Worm (Caenorhabditis elegans): ENCODE measurements around the gene far-1.

far-1 gene

ce11 chrIII:9054414-9055147 is 26.4 kb downstream of the far-1 start, which contains the start of gene cls-2 (continued):
- TF ChIP-seq akir-1 (GFP tag; optimal IDR thresholded peaks at IDR 0.05) = no peak
- peak; percentile 39 for TF ChIP-seq ama-1 (optimal IDR thresholded peaks at IDR 0.05)
- peak in 1 of 2 experiments; percentile 21 for TF ChIP-seq ama-1 (GFP tag; optimal IDR thresholded peaks at IDR 0.05)
- TF ChIP-seq pbrm-1 (GFP tag; IDR thresholded peaks at IDR 0.05) = no peak
- TF ChIP-seq aptf-2 (GFP tag; conservative IDR thresholded peaks at IDR 0.05) = no peak
- TF ChIP-seq rpc-1 (optimal IDR thresholded peaks at IDR 0.05) = no peak
- no peak for TF ChIP-seq rpc-1 (tag; optimal IDR thresholded peaks at IDR 0.05)
- TF ChIP-seq sptf-2 (GFP tag; optimal IDR thresholded peaks at IDR 0.05) = no peak
- no peak for TF ChIP-seq ceh-100 (GFP tag; IDR thresholded peaks at IDR 0.05)
- 0 out of 2 replicates have a peak, but pooled peaks have one; percentile 45 for TF ChIP-seq Y53G8AR.9 (GFP tag; conservative IDR thresholded peaks at IDR 0.05)
- TF ChIP-seq ztf-28 (GFP tag; IDR thresholded peaks at IDR 0.05) = no peak
- TF ChIP-seq F23B12.7 (tag; optimal IDR thresholded peaks at IDR 0.05; ENCODE audit: insufficient read depth) = peak; percentile 67
- no peak for TF ChIP-seq ceh-27 (GFP tag; optimal IDR thresholded peaks at IDR 0.05)
- no peak for TF ChIP-seq tlf-1 (GFP tag; optimal IDR thresholded peaks at IDR 0.05)
- no peak for TF ChIP-seq let-607 (tag; optimal IDR thresholded peaks at IDR 0.05)
- TF ChIP-seq attf-3 (GFP tag; conservative IDR thresholded peaks at IDR 0.05) = no peak
- no peak for TF ChIP-seq rcor-1 (GFP tag; IDR thresholded peaks at IDR 0.05)
- peak; percentile 50 for TF ChIP-seq lsl-1 (GFP tag; optimal IDR thresholded peaks at IDR 0.05)
- TF ChIP-seq zim-3 (tag; optimal IDR thresholded peaks at IDR 0.05) = no peak
- no peak for TF ChIP-seq hmg-1.2 (GFP tag; IDR thresholded peaks at IDR 0.05)
- no peak for TF ChIP-seq ceh-79 (tag; optimal IDR thresholded peaks at IDR 0.05)
- no peak for TF ChIP-seq tbx-9 (tag; optimal IDR thresholded peaks at IDR 0.05; ENCODE audit: borderline replicate concordance)
- TF ChIP-seq mxl-1 (tag; optimal IDR thresholded peaks at IDR 0.05) = no peak
- TF ChIP-seq K12H6.12 (tag; optimal IDR thresholded peaks at IDR 0.05) = no peak
- no peak for TF ChIP-seq cebp-2 (GFP tag; IDR thresholded peaks at IDR 0.05)
- no peak for TF ChIP-seq ceh-40 (GFP tag; IDR thresholded peaks at IDR 0.05)
- TF ChIP-seq gei-17 (GFP tag; optimal IDR thresholded peaks at IDR 0.05) = no peak
- TF ChIP-seq hlh-26 (GFP tag; conservative IDR thresholded peaks at IDR 0.05) = no peak
- peak; percentile 72 for TF ChIP-seq efl-1 (GFP tag; optimal IDR thresholded peaks at IDR 0.05)
- no peak for TF ChIP-seq F22D6.2 (tag; optimal IDR thresholded peaks at IDR 0.05)
- TF ChIP-seq lin-35 (GFP tag; optimal IDR thresholded peaks at IDR 0.05) = no peak
- peak; percentile 57 for TF ChIP-seq D2030.7 (GFP tag; IDR thresholded peaks at IDR 0.05)
- TF ChIP-seq F52B5.7 (tag; optimal IDR thresholded peaks at IDR 0.05) = no peak
- TF ChIP-seq repo-1 (tag; optimal IDR thresholded peaks at IDR 0.05) = no peak
- no peak; the same call in 1 of the 2 replicates for TF ChIP-seq dox-1 (GFP tag; IDR thresholded peaks at IDR 0.05)
- no peak for TF ChIP-seq Y53F4B.3 (GFP tag; IDR thresholded peaks at IDR 0.05)
- no peak for TF ChIP-seq lag-1 (GFP tag; IDR thresholded peaks at IDR 0.05)
- no peak for TF ChIP-seq nhr-80 (tag; optimal IDR thresholded peaks at IDR 0.05)
- TF ChIP-seq attf-6 (GFP tag; IDR thresholded peaks at IDR 0.05) = no peak
- TF ChIP-seq atf-7 (tag; optimal IDR thresholded peaks at IDR 0.05) = no peak
- TF ChIP-seq lsy-27 (tag; optimal IDR thresholded peaks at IDR 0.05; ENCODE audit: borderline replicate concordance, insufficient read depth) = no peak
- no peak for TF ChIP-seq nhr-179 (tag; optimal IDR thresholded peaks at IDR 0.05)
- no peak for TF ChIP-seq K11D2.4 (GFP tag; IDR thresholded peaks at IDR 0.05)
- TF ChIP-seq nfyb-1 (GFP tag; IDR thresholded peaks at IDR 0.05) = no peak
- no peak for TF ChIP-seq ztf-25 (GFP tag; IDR thresholded peaks at IDR 0.05)
- no peak for TF ChIP-seq ZK185.1 (tag; optimal IDR thresholded peaks at IDR 0.05; ENCODE audit: poor library complexity, severe bottlenecking)
- TF ChIP-seq Y95B8A.8 (GFP tag; IDR thresholded peaks at IDR 0.05) = no peak
- no peak for TF ChIP-seq hrde-1 (tag; optimal IDR thresholded peaks at IDR 0.05; ENCODE audit: borderline replicate concordance)
